Worm (Caenorhabditis elegans): ENCODE results near the gene acr-17.

- TF ChIP-seq him-1 (tag; optimal IDR thresholded peaks at IDR 0.05) (no peak), W03F9.2 (tag; optimal IDR thresholded peaks at IDR 0.05) (no peak), dao-5 (tag; optimal IDR thresholded peaks at IDR 0.05) (no peak)
Measured at ce11 chrV:2646067-2646466, 37.6 kb downstream of the acr-17 start.

All from whole organism, L4/young adult.